Worm (Caenorhabditis elegans) whole organism, L2 larva: ENCODE measurements around the gene ceh-14.

Experiments used
- F13H6.1 ChIP-seq: sonication (generic microtip); optimal IDR thresholded peaks from 2 replicates; lab custom pipeline; 2016; ENCODE audit warnings: missing genetic modification characterization, missing compliant biosample characterization
- R02D3.7 ChIP-seq: fragments of 150-350 bp; optimal IDR thresholded peaks from 2 replicates; lab custom pipeline; 2014; ENCODE audit warnings: missing biosample characterization, missing genetic modification characterization
- ZK546.5 ChIP-seq: sonication (generic microtip); optimal IDR thresholded peaks from 2 replicates; lab custom pipeline; 2017; ENCODE audit warnings: missing biosample characterization, missing genetic modification characterization
- alr-1 ChIP-seq: fragments of 150-350 bp; optimal IDR thresholded peaks from 2 replicates; lab custom pipeline; 2014; ENCODE audit warnings: missing biosample characterization, missing genetic modification characterization
- aly-2 ChIP-seq: fragments of 150-350 bp; optimal IDR thresholded peaks from 2 replicates; lab custom pipeline; 2014; ENCODE audit warnings: missing biosample characterization, missing genetic modification characterization
- ama-1 ChIP-seq: fragments of 150-350 bp; optimal IDR thresholded peaks from 2 replicates; lab custom pipeline; 2018; ENCODE audit warnings: inconsistent platforms
- blmp-1 ChIP-seq: sonication (generic microtip); optimal IDR thresholded peaks from 2 replicates; lab custom pipeline; 2017; ENCODE audit warnings: missing genetic modification characterization, mild to moderate bottlenecking, missing compliant biosample characterization, antibody characterized with exemption, moderate library complexity; ENCODE audit not compliant: insufficient read depth
- ceh-16 ChIP-seq: fragments of 150-350 bp; optimal IDR thresholded peaks from 2 replicates; lab custom pipeline; 2014; ENCODE audit warnings: missing biosample characterization, missing genetic modification characterization
- ceh-82 ChIP-seq: fragments of 150-350 bp; optimal IDR thresholded peaks from 2 replicates; lab custom pipeline; 2014; ENCODE audit warnings: missing biosample characterization, missing genetic modification characterization
- crh-2 ChIP-seq: sonication (generic microtip); optimal IDR thresholded peaks from 2 replicates; lab custom pipeline; 2017; ENCODE audit warnings: missing biosample characterization, missing genetic modification characterization
- dmd-4 ChIP-seq: sonication (generic microtip); optimal IDR thresholded peaks from 2 replicates; lab custom pipeline; 2017; ENCODE audit warnings: missing biosample characterization, missing genetic modification characterization
- elt-1 ChIP-seq: fragments of 150-350 bp; optimal IDR thresholded peaks from 2 replicates; lab custom pipeline; 2014; ENCODE audit warnings: missing biosample characterization, missing genetic modification characterization
- elt-3 ChIP-seq: sonication (generic microtip); optimal IDR thresholded peaks from 2 replicates; lab custom pipeline; 2017; ENCODE audit warnings: missing biosample characterization, missing genetic modification characterization
- fos-1 ChIP-seq: fragments of 150-350 bp; optimal IDR thresholded peaks from 2 replicates; lab custom pipeline; 2014; ENCODE audit warnings: missing biosample characterization, missing genetic modification characterization
- gmeb-1 ChIP-seq: fragments of 150-350 bp; optimal IDR thresholded peaks from 2 replicates; lab custom pipeline; 2014; ENCODE audit warnings: missing biosample characterization, missing genetic modification characterization
- lin-13 ChIP-seq: fragments of 150-350 bp; optimal IDR thresholded peaks from 2 replicates; lab custom pipeline; 2014; ENCODE audit warnings: missing biosample characterization, missing genetic modification reagents, missing genetic modification characterization
- lsy-2 ChIP-seq, 2 experiments: fragments of 150-350 bp in 1 of 2; sonication (generic microtip) in 1 of 2; optimal IDR thresholded peaks; 2 replicates each; lab custom pipeline; 2014 to 2017; ENCODE audit warnings: missing biosample characterization in 2 of 2, missing genetic modification characterization in 2 of 2
- mab-5 ChIP-seq: fragments of 150-350 bp; optimal IDR thresholded peaks from 2 replicates; lab custom pipeline; 2014; ENCODE audit warnings: missing biosample characterization, missing genetic modification characterization
- mbf-1 ChIP-seq: sonication (generic microtip); optimal IDR thresholded peaks from 2 replicates; lab custom pipeline; 2017; ENCODE audit warnings: missing biosample characterization, missing genetic modification characterization
- nhr-10 ChIP-seq: sonication (generic microtip); optimal IDR thresholded peaks from 2 replicates; lab custom pipeline; 2017; ENCODE audit warnings: missing biosample characterization, missing genetic modification characterization
- nhr-11 ChIP-seq: fragments of 150-350 bp; optimal IDR thresholded peaks from 2 replicates; lab custom pipeline; 2014; ENCODE audit warnings: missing biosample characterization, missing genetic modification characterization
- nhr-12 ChIP-seq: fragments of 150-350 bp; optimal IDR thresholded peaks from 2 replicates; lab custom pipeline; 2014; ENCODE audit warnings: missing biosample characterization, missing genetic modification characterization
- nhr-129 ChIP-seq: fragments of 150-350 bp; optimal IDR thresholded peaks from 2 replicates; lab custom pipeline; 2014; ENCODE audit warnings: missing biosample characterization, missing genetic modification characterization
- nhr-21 ChIP-seq: fragments of 150-350 bp; optimal IDR thresholded peaks from 2 replicates; lab custom pipeline; 2014; ENCODE audit warnings: missing biosample characterization, missing genetic modification characterization
- nhr-23 ChIP-seq: fragments of 150-350 bp; optimal IDR thresholded peaks from 2 replicates; lab custom pipeline; 2014; ENCODE audit warnings: missing biosample characterization, missing genetic modification reagents, missing genetic modification characterization
- nhr-25 ChIP-seq: fragments of 150-350 bp; sonication (generic microtip); optimal IDR thresholded peaks from 3 replicates; lab custom pipeline; 2014; ENCODE audit warnings: missing biosample characterization, missing genetic modification characterization
- nhr-6 ChIP-seq: fragments of 150-350 bp; optimal IDR thresholded peaks from 2 replicates; lab custom pipeline; 2014; ENCODE audit warnings: missing biosample characterization, missing genetic modification characterization
- nhr-77 ChIP-seq: fragments of 150-350 bp; optimal IDR thresholded peaks from 2 replicates; lab custom pipeline; 2014; ENCODE audit warnings: missing biosample characterization, missing genetic modification characterization
- peb-1 ChIP-seq: fragments of 150-350 bp; optimal IDR thresholded peaks from 2 replicates; lab custom pipeline; 2014; ENCODE audit warnings: missing biosample characterization, missing genetic modification characterization
- skn-1 ChIP-seq: sonication (generic microtip); optimal IDR thresholded peaks from 2 replicates; lab custom pipeline; 2017; ENCODE audit warnings: missing biosample characterization, missing genetic modification characterization
- sma-3 ChIP-seq: sonication (generic microtip); optimal IDR thresholded peaks from 2 replicates; lab custom pipeline; 2016; ENCODE audit warnings: missing genetic modification reagents, missing genetic modification characterization, missing compliant biosample characterization
- snpc-4 ChIP-seq: fragments of 150-350 bp; optimal IDR thresholded peaks from 2 replicates; lab custom pipeline; 2014; ENCODE audit warnings: missing biosample characterization, missing genetic modification characterization
- unc-39 ChIP-seq: fragments of 150-350 bp; optimal IDR thresholded peaks from 2 replicates; lab custom pipeline; 2014; ENCODE audit warnings: missing biosample characterization, missing genetic modification characterization
- unc-55 ChIP-seq: fragments of 150-350 bp; sonication (generic microtip); optimal IDR thresholded peaks from 3 replicates; lab custom pipeline; 2014; ENCODE audit warnings: missing biosample characterization, missing genetic modification reagents, missing genetic modification characterization
- unc-62 ChIP-seq: fragments of 150-350 bp; optimal IDR thresholded peaks from 2 replicates; lab custom pipeline; 2014; ENCODE audit warnings: missing biosample characterization, missing genetic modification reagents, missing genetic modification characterization
- ztf-1 ChIP-seq: fragments of 200-800 bp; sonication (Bioruptor generic); conservative IDR thresholded peaks from 2 replicates; pipeline ENCODE4 v1.3.6; 2022; ENCODE audit warnings: missing genetic modification characterization, missing compliant biosample characterization
- ztf-11 ChIP-seq: sonication (generic microtip); optimal IDR thresholded peaks from 2 replicates; lab custom pipeline; 2017; ENCODE audit warnings: missing biosample characterization, missing genetic modification characterization
- ztf-4 ChIP-seq: fragments of 150-350 bp; optimal IDR thresholded peaks from 2 replicates; lab custom pipeline; 2014; ENCODE audit warnings: missing biosample characterization, missing genetic modification characterization

The ceh-14 gene

ce11 chrX:7562625-7563024, 30.1 kb upstream of the ceh-14 start, which contains the start of gene sto-1:
sto-1 (plus strand) TSS chrX:7562824.
- no peak for TF ChIP-seq ama-1 (lab: Kevin White, UChicago)
- TF ChIP-seq peb-1 (tag; lab: Kevin White, UChicago) = no peak
- no peak for TF ChIP-seq nhr-129 (tag; lab: Kevin White, UChicago)
- no peak for TF ChIP-seq nhr-25
- no peak for TF ChIP-seq mab-5 (tag; lab: Kevin White, UChicago)
- no peak for TF ChIP-seq snpc-4
- no peak for TF ChIP-seq unc-39 (tag; lab: Kevin White, UChicago)
- no peak for TF ChIP-seq skn-1
- no peak for TF ChIP-seq R02D3.7
- no peak for TF ChIP-seq ZK546.5 (tag; lab: Kevin White, UChicago)
- no peak for TF ChIP-seq unc-62 (GFP tag; lab: Kevin White, UChicago)
- TF ChIP-seq mbf-1 (tag; lab: Kevin White, UChicago) = no peak
- no peak for TF ChIP-seq alr-1 (tag; lab: Kevin White, UChicago)
- TF ChIP-seq ztf-4 (tag; lab: Kevin White, UChicago) = no peak
- no peak for TF ChIP-seq nhr-6 (tag; lab: Kevin White, UChicago)
- TF ChIP-seq, all 48 proteins: peak for 0

- no peak for TF ChIP-seq F13H6.1
- TF ChIP-seq unc-55 (GFP tag; lab: Kevin White, UChicago) = no peak
- no peak for TF ChIP-seq mab-5 (tag; lab: Kevin White, UChicago)
- no peak for TF ChIP-seq skn-1
- TF ChIP-seq aly-2 (tag; lab: Kevin White, UChicago) = no peak
Measured at ce11 chrX:7561972-7562371, 29.4 kb upstream of the ceh-14 start.

ce11 chrX:7558928-7559455, 26.5 kb upstream of the ceh-14 start, which contains the start of the genes PDB1.1 and F08C6.5:
PDB1.1 (minus strand) TSS chrX:7559085.
F08C6.5 (plus strand) TSS chrX:7559405.
- TF ChIP-seq crh-2 (peak; percentile 11), lin-13 (GFP tag; lab: Kevin White, UChicago) (no peak), ztf-11 (tag; lab: Kevin White, UChicago) (no peak), nhr-12 (no peak), ZK546.5 (tag; lab: Kevin White, UChicago) (no peak), nhr-10 (tag; lab: Kevin White, UChicago) (no peak), ama-1 (lab: Kevin White, UChicago) (no peak), ztf-1 (GFP tag; lab: Robert Waterston, UW) (no peak), dmd-4 (tag; lab: Kevin White, UChicago) (no peak), blmp-1 (tag; lab: Kevin White, UChicago) (no peak), fos-1 (tag; lab: Kevin White, UChicago) (peak; percentile 72)

ce11 chrX:7554326-7554725, 21.8 kb upstream of the ceh-14 start, which contains the start of gene F46C8.8:
F46C8.8 (minus strand) TSS chrX:7554426.
- no peak for TF ChIP-seq nhr-25
- no peak for TF ChIP-seq elt-1 (tag; lab: Kevin White, UChicago)
- no peak for TF ChIP-seq ztf-11 (tag; lab: Kevin White, UChicago)
- TF ChIP-seq ceh-16 (tag; lab: Kevin White, UChicago) = no peak
- TF ChIP-seq nhr-10 (tag; lab: Kevin White, UChicago) = no peak
- no peak for TF ChIP-seq lsy-2 (tag; optimal IDR thresholded peaks at IDR 0.05; lab: Kevin White, UChicago)
- TF ChIP-seq nhr-23 = no peak
- no peak for TF ChIP-seq mab-5 (tag; lab: Kevin White, UChicago)
- TF ChIP-seq nhr-11 (tag; lab: Kevin White, UChicago) = no peak
- no peak for TF ChIP-seq ztf-4 (tag; lab: Kevin White, UChicago)

ce11 chrX:7553331-7553730, 20.8 kb upstream of the ceh-14 start:
- TF ChIP-seq nhr-21 (tag; lab: Kevin White, UChicago) = no peak
- TF ChIP-seq blmp-1 (tag; lab: Kevin White, UChicago) = peak; percentile 77

ce11 chrX:7550452-7550851, 17.9 kb upstream of the ceh-14 start:
- TF ChIP-seq nhr-10 (tag; lab: Kevin White, UChicago) = no peak
- no peak for TF ChIP-seq nhr-77 (tag; lab: Kevin White, UChicago)
- no peak for TF ChIP-seq F13H6.1
- TF ChIP-seq unc-62 (GFP tag; lab: Kevin White, UChicago) = no peak
- no peak for TF ChIP-seq peb-1 (tag; lab: Kevin White, UChicago)
- TF ChIP-seq unc-39 (tag; lab: Kevin White, UChicago) = no peak
- no peak for TF ChIP-seq nhr-6 (tag; lab: Kevin White, UChicago)
- TF ChIP-seq sma-3 (GFP tag; lab: Kevin White, UChicago) = no peak
- no peak for TF ChIP-seq aly-2 (tag; lab: Kevin White, UChicago)
- TF ChIP-seq elt-3 (tag; lab: Kevin White, UChicago) = no peak
- TF ChIP-seq snpc-4 = no peak
- TF ChIP-seq fos-1 (tag; lab: Kevin White, UChicago) = no peak
- TF ChIP-seq gmeb-1 (tag; lab: Kevin White, UChicago) = no peak
- TF ChIP-seq lin-13 (GFP tag; lab: Kevin White, UChicago) = no peak
- no peak for TF ChIP-seq ceh-82 (tag; lab: Kevin White, UChicago)
